Worm (Caenorhabditis elegans) whole organism, L3 larva: Measurements from ENCODE around the gene W05B10.4.

Experiments used
- aly-2 ChIP-seq: fragments of 150-350 bp; optimal IDR thresholded peaks from 2 replicates; lab custom pipeline; 2014; ENCODE audit warnings: missing biosample characterization, missing genetic modification characterization
- ceh-82 ChIP-seq: fragments of 150-350 bp; optimal IDR thresholded peaks from 2 replicates; lab custom pipeline; 2014; ENCODE audit warnings: missing biosample characterization, missing genetic modification characterization
- jun-1 ChIP-seq: fragments of 150-350 bp; optimal IDR thresholded peaks from 2 replicates; lab custom pipeline; 2014; ENCODE audit warnings: missing biosample characterization, missing genetic modification reagents, missing genetic modification characterization
- mdl-1 ChIP-seq: fragments of 150-350 bp; optimal IDR thresholded peaks from 2 replicates; lab custom pipeline; 2014; ENCODE audit warnings: missing biosample characterization, missing genetic modification characterization
- nhr-12 ChIP-seq: fragments of 150-350 bp; optimal IDR thresholded peaks from 2 replicates; lab custom pipeline; 2014; ENCODE audit warnings: missing biosample characterization, missing genetic modification characterization
- nhr-67 ChIP-seq: fragments of 150-350 bp; optimal IDR thresholded peaks from 2 replicates; lab custom pipeline; 2014; ENCODE audit warnings: missing biosample characterization, missing genetic modification characterization
- nhr-76 ChIP-seq: fragments of 150-350 bp; sonication (generic microtip); optimal IDR thresholded peaks from 5 replicates; lab custom pipeline; 2014; ENCODE audit warnings: missing biosample characterization, missing genetic modification characterization
- pha-4 ChIP-seq: fragments of 150-350 bp; optimal IDR thresholded peaks from 2 replicates; lab custom pipeline; 2014; ENCODE audit warnings: missing biosample characterization, missing genetic modification reagents, missing genetic modification characterization
- zag-1 ChIP-seq: fragments of 150-350 bp; optimal IDR thresholded peaks from 2 replicates; lab custom pipeline; 2014; ENCODE audit warnings: missing biosample characterization, missing genetic modification characterization

W05B10.4 gene

ce11 chrV:12718622-12719021 is 50.6 kb downstream of the W05B10.4 start, which contains the start of gene str-181:
Gene str-181 (minus strand): TSS chrV:12718722.
- no peak for TF ChIP-seq aly-2 (tag; lab: Kevin White, UChicago)
- TF ChIP-seq jun-1: no peak
- no peak for TF ChIP-seq mdl-1 (tag; lab: Kevin White, UChicago)
- TF ChIP-seq pha-4 (tag; lab: Kevin White, UChicago): no peak
- no peak for TF ChIP-seq zag-1
- TF ChIP-seq nhr-76 (tag; lab: Kevin White, UChicago): no peak
- TF ChIP-seq ceh-82 (tag; lab: Kevin White, UChicago): no peak
- no peak for TF ChIP-seq nhr-12 (tag; lab: Kevin White, UChicago)
- TF ChIP-seq nhr-67 (tag; lab: Kevin White, UChicago): no peak
